Worm (Caenorhabditis elegans) whole organism, L4 larva: ENCODE results near the gene bca-1.
A peak's percentile ranks its signal among the peaks of the same experiment; 100 is the strongest.

Experiments used
- D1046.2 ChIP-seq: fragments of 200-800 bp; sonication (Bioruptor generic); IDR thresholded peaks from 2 replicates; pipeline ENCODE4 v1.3.6; 2022; ENCODE audit warnings: missing genetic modification characterization, missing compliant biosample characterization
- F10B5.3 ChIP-seq: sonication (generic microtip); optimal IDR thresholded peaks from 2 replicates; lab custom pipeline; 2016; ENCODE audit warnings: mild to moderate bottlenecking, missing genetic modification characterization, missing compliant biosample characterization
- F26F4.8 ChIP-seq: fragments of 200-800 bp; sonication (Bioruptor generic); conservative IDR thresholded peaks from 2 replicates; pipeline ENCODE4 v1.3.6; 2022; ENCODE audit warnings: missing genetic modification characterization, missing compliant biosample characterization
- F44E2.7 ChIP-seq: fragments of 200-800 bp; sonication (Bioruptor generic); IDR thresholded peaks from 2 replicates; pipeline ENCODE4 v2.1.2; 2022; ENCODE audit warnings: missing genetic modification characterization, missing compliant biosample characterization
- F49E8.2 ChIP-seq: sonication (generic microtip); optimal IDR thresholded peaks from 2 replicates; lab custom pipeline; 2016; ENCODE audit warnings: missing compliant biosample characterization, mild to moderate bottlenecking, missing genetic modification characterization, borderline replicate concordance
- Y105C5A.15 ChIP-seq: fragments of 200-800 bp; sonication (Bioruptor generic); IDR thresholded peaks from 2 replicates; pipeline ENCODE4 v1.3.6; 2022; ENCODE audit warnings: missing genetic modification characterization, missing compliant biosample characterization
- Y48G9A.11 ChIP-seq: fragments of 200-800 bp; sonication (Bioruptor generic); IDR thresholded peaks from 2 replicates; pipeline ENCODE4 v1.3.6; 2022; ENCODE audit warnings: missing genetic modification reagents, missing genetic modification characterization, missing compliant biosample characterization
- Y5F2A.4 ChIP-seq: fragments of 200-800 bp; sonication (Bioruptor generic); optimal IDR thresholded peaks from 2 replicates; lab custom pipeline; 2018; ENCODE audit warnings: mild to moderate bottlenecking, missing genetic modification characterization, missing compliant biosample characterization
- Y75B8A.6 ChIP-seq: fragments of 200-800 bp; sonication (Bioruptor generic); IDR thresholded peaks from 2 replicates; pipeline ENCODE4 v1.3.6; 2022; ENCODE audit warnings: missing genetic modification reagents, missing genetic modification characterization, missing compliant biosample characterization
- ZK337.2 ChIP-seq: fragments of 200-800 bp; sonication (Bioruptor generic); IDR thresholded peaks from 2 replicates; pipeline ENCODE4 v1.3.6; 2022; ENCODE audit warnings: missing genetic modification reagents, missing genetic modification characterization, missing compliant biosample characterization
- ceh-28 ChIP-seq: fragments of 150-350 bp; optimal IDR thresholded peaks from 2 replicates; lab custom pipeline; 2014; ENCODE audit warnings: missing biosample characterization, missing genetic modification reagents, missing genetic modification characterization
- ceh-32 ChIP-seq: sonication (generic microtip); optimal IDR thresholded peaks from 2 replicates; lab custom pipeline; 2016; ENCODE audit warnings: mild to moderate bottlenecking, missing genetic modification characterization, missing compliant biosample characterization; ENCODE audit not compliant: poor library complexity
- ceh-44 ChIP-seq: fragments of 200-800 bp; sonication (Bioruptor generic); IDR thresholded peaks from 2 replicates; pipeline ENCODE4 v1.3.6; 2022; ENCODE audit warnings: missing genetic modification reagents, missing genetic modification characterization, missing compliant biosample characterization
- ceh-82 ChIP-seq: sonication (generic microtip); optimal IDR thresholded peaks from 2 replicates; lab custom pipeline; 2017; ENCODE audit warnings: missing biosample characterization, missing genetic modification characterization
- daf-19 ChIP-seq: fragments of 200-800 bp; sonication (Bioruptor generic); conservative IDR thresholded peaks from 2 replicates; pipeline ENCODE4 v1.3.6; 2022; ENCODE audit warnings: missing genetic modification characterization, missing compliant biosample characterization
- dmd-6 ChIP-seq: fragments of 200-800 bp; sonication (Bioruptor generic); IDR thresholded peaks from 2 replicates; pipeline ENCODE4 v1.3.6; 2022; ENCODE audit warnings: missing genetic modification reagents, missing genetic modification characterization, missing compliant biosample characterization
- dmd-8 ChIP-seq: fragments of 200-800 bp; sonication (Bioruptor generic); IDR thresholded peaks from 2 replicates; pipeline ENCODE4 v1.3.6; 2022; ENCODE audit warnings: missing genetic modification characterization, missing compliant biosample characterization
- dve-1 ChIP-seq: sonication (generic microtip); optimal IDR thresholded peaks from 2 replicates; lab custom pipeline; 2017; ENCODE audit warnings: antibody characterized with exemption, mild to moderate bottlenecking, missing genetic modification characterization, missing compliant biosample characterization; ENCODE audit not compliant: insufficient read depth
- egl-27 ChIP-seq: sonication (generic microtip); optimal IDR thresholded peaks from 3 replicates; lab custom pipeline; 2017; ENCODE audit warnings: missing biosample characterization, missing genetic modification reagents, missing genetic modification characterization
- gei-8 ChIP-seq: fragments of 200-800 bp; sonication (Bioruptor generic); optimal IDR thresholded peaks from 2 replicates; lab custom pipeline; 2018; ENCODE audit warnings: mild to moderate bottlenecking, missing genetic modification characterization, missing compliant biosample characterization
- hlh-11 ChIP-seq: fragments of 200-800 bp; sonication (Bioruptor generic); optimal IDR thresholded peaks from 2 replicates; lab custom pipeline; 2018; ENCODE audit warnings: mild to moderate bottlenecking, missing genetic modification characterization, missing compliant biosample characterization
- jun-1 ChIP-seq: fragments of 150-350 bp; optimal IDR thresholded peaks from 2 replicates; lab custom pipeline; 2014; ENCODE audit warnings: missing biosample characterization, missing genetic modification reagents, missing genetic modification characterization
- lim-7 ChIP-seq: fragments of 200-800 bp; sonication (Bioruptor generic); IDR thresholded peaks from 2 replicates; pipeline ENCODE4 v1.3.6; 2022; ENCODE audit warnings: missing genetic modification characterization, missing compliant biosample characterization
- lin-13 ChIP-seq: fragments of 150-350 bp; optimal IDR thresholded peaks from 2 replicates; lab custom pipeline; 2014; ENCODE audit warnings: missing biosample characterization, missing genetic modification reagents, missing genetic modification characterization
- lin-29 ChIP-seq: fragments of 200-800 bp; sonication (Bioruptor generic); IDR thresholded peaks from 2 replicates; pipeline ENCODE4 v1.3.6; 2022; ENCODE audit warnings: missing genetic modification reagents, missing genetic modification characterization, missing compliant biosample characterization
- lir-3 ChIP-seq: sonication (generic microtip); optimal IDR thresholded peaks from 2 replicates; lab custom pipeline; 2016; ENCODE audit warnings: mild to moderate bottlenecking, missing genetic modification characterization, missing compliant biosample characterization
- madf-5 ChIP-seq, 2 experiments: fragments of 200-800 bp; sonication (Bioruptor generic); IDR thresholded peaks; 2 replicates each; pipeline ENCODE4 v1.3.6; 2022; ENCODE audit warnings: missing compliant biosample characterization in 2 of 2, missing genetic modification characterization in 2 of 2
- madf-9 ChIP-seq: fragments of 200-800 bp; sonication (Bioruptor generic); conservative IDR thresholded peaks from 2 replicates; pipeline ENCODE4 v1.3.6; 2022; ENCODE audit warnings: missing genetic modification reagents, missing genetic modification characterization, missing compliant biosample characterization
- mdt-29 ChIP-seq: fragments of 200-800 bp; sonication (Bioruptor generic); IDR thresholded peaks from 2 replicates; pipeline ENCODE4 v1.3.6; 2022; ENCODE audit warnings: missing genetic modification reagents, missing genetic modification characterization, missing compliant biosample characterization
- mes-2 ChIP-seq: sonication (generic microtip); optimal IDR thresholded peaks from 2 replicates; lab custom pipeline; 2016; ENCODE audit warnings: missing genotype, mild to moderate bottlenecking, missing genetic modification characterization, missing compliant biosample characterization; ENCODE audit not compliant: poor library complexity, severe bottlenecking
- mxl-3 ChIP-seq: fragments of 200-800 bp; sonication (Bioruptor generic); optimal IDR thresholded peaks from 2 replicates; lab custom pipeline; 2018; ENCODE audit warnings: mild to moderate bottlenecking, missing genetic modification characterization, missing compliant biosample characterization
- nhr-10 ChIP-seq: fragments of 150-350 bp; optimal IDR thresholded peaks from 2 replicates; lab custom pipeline; 2014; ENCODE audit warnings: missing biosample characterization, missing genetic modification characterization
- nhr-102 ChIP-seq: sonication (generic microtip); optimal IDR thresholded peaks from 2 replicates; lab custom pipeline; 2016; ENCODE audit warnings: mild to moderate bottlenecking, missing genetic modification characterization, moderate library complexity, missing compliant biosample characterization
- nhr-25 ChIP-seq: sonication (generic microtip); optimal IDR thresholded peaks from 2 replicates; lab custom pipeline; 2017; ENCODE audit warnings: missing genetic modification characterization, mild to moderate bottlenecking, missing compliant biosample characterization, antibody characterized with exemption, moderate library complexity, borderline replicate concordance; ENCODE audit not compliant: insufficient read depth
- nhr-77 ChIP-seq: fragments of 150-350 bp; optimal IDR thresholded peaks from 2 replicates; lab custom pipeline; 2014; ENCODE audit warnings: missing biosample characterization, missing genetic modification characterization
- pha-4 ChIP-seq, 2 experiments: fragments of 150-350 bp in 1 of 2; fragments of 200-800 bp in 1 of 2; sonication (Bioruptor generic) in 1 of 2; IDR thresholded peaks in 1 of 2; optimal IDR thresholded peaks in 1 of 2; 2 replicates each; pipeline versions ENCODE4 v1.3.6 to Lab custom; 2014 to 2022; ENCODE audit warnings: missing genetic modification characterization in 2 of 2, missing genetic modification reagents in 2 of 2, missing biosample characterization in 1 of 2, missing compliant biosample characterization in 1 of 2
- saeg-2 ChIP-seq: fragments of 200-800 bp; sonication (Bioruptor generic); IDR thresholded peaks from 2 replicates; pipeline ENCODE4 v1.3.6; 2022; ENCODE audit warnings: missing genetic modification reagents, missing genetic modification characterization, missing compliant biosample characterization
- skn-1 ChIP-seq: fragments of 150-350 bp; optimal IDR thresholded peaks from 2 replicates; lab custom pipeline; 2014; ENCODE audit warnings: missing biosample characterization, missing genetic modification characterization
- snpc-1.2 ChIP-seq: fragments of 200-800 bp; sonication (Bioruptor generic); IDR thresholded peaks from 2 replicates; pipeline ENCODE4 v1.3.6; 2022; ENCODE audit warnings: missing genetic modification reagents, missing genetic modification characterization, missing compliant biosample characterization
- spr-1 ChIP-seq: sonication (generic microtip); optimal IDR thresholded peaks from 2 replicates; lab custom pipeline; 2016; ENCODE audit warnings: mild to moderate bottlenecking, missing genetic modification characterization, missing compliant biosample characterization
- tra-1 ChIP-seq: fragments of 200-800 bp; sonication (Bioruptor generic); IDR thresholded peaks from 2 replicates; pipeline ENCODE4 v1.3.6; 2022; ENCODE audit warnings: missing genetic modification reagents, missing genetic modification characterization, missing compliant biosample characterization
- unc-39 ChIP-seq: sonication (generic microtip); optimal IDR thresholded peaks from 2 replicates; lab custom pipeline; 2017; ENCODE audit warnings: missing biosample characterization, missing genetic modification characterization
- vab-7 ChIP-seq: fragments of 200-800 bp; sonication (Bioruptor generic); IDR thresholded peaks from 2 replicates; pipeline ENCODE4 v1.3.6; 2022; ENCODE audit warnings: missing genetic modification reagents, missing genetic modification characterization, missing compliant biosample characterization
- zag-1 ChIP-seq: fragments of 150-350 bp; optimal IDR thresholded peaks from 2 replicates; lab custom pipeline; 2014; ENCODE audit warnings: missing biosample characterization, missing genetic modification characterization
- zip-2 ChIP-seq: fragments of 150-350 bp; optimal IDR thresholded peaks from 2 replicates; lab custom pipeline; 2014; ENCODE audit warnings: missing biosample characterization, missing genetic modification characterization
- ztf-11 ChIP-seq: fragments of 150-350 bp; optimal IDR thresholded peaks from 2 replicates; lab custom pipeline; 2014; ENCODE audit warnings: missing biosample characterization, missing genetic modification characterization
- ztf-7 ChIP-seq: fragments of 150-350 bp; optimal IDR thresholded peaks from 2 replicates; lab custom pipeline; 2014; ENCODE audit warnings: missing biosample characterization, missing genetic modification characterization

Gene bca-1

DNA sequence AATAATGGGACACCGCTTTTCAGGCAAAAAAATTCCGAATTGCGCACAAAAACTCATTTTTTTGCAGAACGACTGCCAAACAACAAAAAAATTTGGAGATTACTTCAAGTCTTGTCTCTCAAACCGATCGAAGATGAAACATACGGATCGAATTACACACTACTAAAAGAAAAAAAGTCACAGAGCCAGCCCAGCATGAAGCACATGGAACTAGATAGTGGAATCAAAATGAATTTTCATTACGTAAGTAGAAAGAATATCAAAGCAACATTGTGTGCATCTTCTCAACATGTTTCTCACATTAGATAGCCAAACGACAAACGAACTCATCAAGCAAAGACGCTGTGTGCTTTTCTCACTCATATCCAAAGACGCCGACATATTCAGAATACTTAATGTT, 16.6 kb upstream of the bca-1 start:
- no peak for TF ChIP-seq daf-19
- TF ChIP-seq egl-27 (tag; lab: Kevin White, UChicago): no peak
- TF ChIP-seq vab-7: no peak
- TF ChIP-seq gei-8 (GFP tag; lab: Kevin White, UChicago): no peak

DNA sequence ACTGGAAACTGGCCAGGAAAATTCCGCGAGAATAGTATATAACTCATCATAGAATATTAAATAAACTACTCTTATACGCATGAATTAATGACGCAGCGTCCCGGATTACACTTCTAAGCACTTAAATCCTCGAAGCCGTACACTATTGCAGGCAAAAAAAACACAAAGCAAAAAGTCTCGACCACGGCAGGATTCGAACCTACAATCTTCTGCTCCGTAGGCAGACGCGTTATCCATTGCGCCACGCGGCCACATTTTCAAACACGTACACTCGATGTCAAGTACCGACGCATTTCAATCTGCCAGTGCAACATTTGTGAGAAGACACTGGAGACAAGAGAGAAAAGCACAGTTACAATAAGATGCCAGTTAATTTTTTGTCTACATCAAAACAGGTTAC, 15.3 kb upstream of the bca-1 start:
- TF ChIP-seq ceh-82 (tag; lab: Kevin White, UChicago) (no peak), mdt-29 (GFP tag; lab: Robert Waterston, UW) (peak; percentile 63; the same call in 1 of the 2 replicates), F44E2.7 (GFP tag; lab: Robert Waterston, UW) (peak; percentile 62; the same call in 1 of the 2 replicates), ceh-28 (tag; lab: Kevin White, UChicago) (no peak), lim-7 (GFP tag; lab: Robert Waterston, UW) (peak; percentile 83), ztf-7 (tag; lab: Kevin White, UChicago) (no peak), ZK337.2 (peak; percentile 74), dmd-6 (GFP tag; lab: Robert Waterston, UW) (peak; percentile 34; the same call in 1 of the 2 replicates), D1046.2 (peak; percentile 83; the same call in 1 of the 2 replicates), vab-7 (peak; percentile 89), mxl-3 (GFP tag; lab: Kevin White, UChicago) (peak; percentile 43), ztf-11 (no peak), unc-39 (no peak), hlh-11 (tag; lab: Kevin White, UChicago) (peak; percentile 55), Y5F2A.4 (GFP tag; lab: Kevin White, UChicago) (no peak), nhr-77 (tag; lab: Kevin White, UChicago) (peak; percentile 25), pha-4 (GFP tag; IDR thresholded peaks at IDR 0.05; lab: Robert Waterston, UW) (no peak; the same call in 1 of the 2 replicates), pha-4 (tag; optimal IDR thresholded peaks at IDR 0.05; lab: Kevin White, UChicago) (no peak), nhr-102 (no peak), lir-3 (tag; lab: Kevin White, UChicago) (peak; percentile 68), zag-1 (no peak), F49E8.2 (tag; lab: Kevin White, UChicago) (peak; percentile 3), zip-2 (tag; lab: Kevin White, UChicago) (no peak), nhr-10 (tag; lab: Kevin White, UChicago) (no peak), madf-5 (GFP tag; IDR thresholded peaks at IDR 0.05; lab: Robert Waterston, UW) (0 out of 4 replicates have a peak, but pooled peaks have one; percentile 26 to 71), snpc-1.2 (GFP tag; lab: Robert Waterston, UW) (peak; percentile 79), saeg-2 (GFP tag; lab: Robert Waterston, UW) (0 out of 2 replicates have a peak, but pooled peaks have one; percentile 12), dve-1 (tag; lab: Kevin White, UChicago) (peak; percentile 31), nhr-25 (peak; percentile 24), spr-1 (peak; percentile 26), ceh-44 (GFP tag; lab: Robert Waterston, UW) (peak; percentile 76; the same call in 1 of the 2 replicates), jun-1 (tag; lab: Kevin White, UChicago) (no peak), tra-1 (no peak; the same call in 1 of the 2 replicates), lin-13 (GFP tag; lab: Kevin White, UChicago) (no peak), mes-2 (tag; lab: Kevin White, UChicago) (peak; percentile 80), lin-29 (GFP tag; lab: Robert Waterston, UW) (no peak), Y75B8A.6 (GFP tag; lab: Robert Waterston, UW) (no peak), skn-1 (no peak), F26F4.8 (GFP tag; lab: Robert Waterston, UW) (no peak), F10B5.3 (no peak), dmd-8 (GFP tag; lab: Robert Waterston, UW) (0 out of 2 replicates have a peak, but pooled peaks have one; percentile 63), gei-8 (GFP tag; lab: Kevin White, UChicago) (peak; percentile 43), ceh-32 (tag; lab: Kevin White, UChicago) (no peak), Y48G9A.11 (GFP tag; lab: Robert Waterston, UW) (peak; percentile 61; the same call in 1 of the 2 replicates), madf-9 (GFP tag; lab: Robert Waterston, UW) (peak; percentile 56), Y105C5A.15 (GFP tag; lab: Robert Waterston, UW) (peak; percentile 57; the same call in 1 of the 2 replicates)
